Worm (Caenorhabditis elegans): ENCODE measurements around the gene Y57G11C.42.

Y57G11C.42 gene

ce11 chrIV:14793900-14794624 is 65.7 kb downstream of the Y57G11C.42 start (continued):
- TF ChIP-seq F37D6.2 (tag; optimal IDR thresholded peaks at IDR 0.05) (peak; percentile 52), arid-1 (GFP tag; conservative IDR thresholded peaks at IDR 0.05) (0 out of 2 replicates have a peak, but pooled peaks have one; percentile 7), nhr-41 (GFP tag; IDR thresholded peaks at IDR 0.05) (no peak), spr-1 (tag; optimal IDR thresholded peaks at IDR 0.05) (no peak), rbr-2 (tag; optimal IDR thresholded peaks at IDR 0.05) (peak; percentile 60), mxl-2 (GFP tag; conservative IDR thresholded peaks at IDR 0.05) (no peak), unc-62 (GFP tag; optimal IDR thresholded peaks at IDR 0.05 in 1 of 2) (peak in 1 of 2 experiments; percentile 69), unc-62 (tag; optimal IDR thresholded peaks at IDR 0.05) (no peak), egl-43 (GFP tag; IDR thresholded peaks at IDR 0.05) (0 out of 2 replicates have a peak, but pooled peaks have one; percentile 15), mdl-1 (tag; optimal IDR thresholded peaks at IDR 0.05) (peak; percentile 61 to 88), skn-1 (tag; optimal IDR thresholded peaks at IDR 0.05) (no peak), ceh-28 (tag; optimal IDR thresholded peaks at IDR 0.05) (peak; percentile 70), hlh-30 (tag; optimal IDR thresholded peaks at IDR 0.05; ENCODE audit: insufficient read depth) (peak; percentile 94), snpc-4 (tag; optimal IDR thresholded peaks at IDR 0.05) (no peak), mes-2 (tag; optimal IDR thresholded peaks at IDR 0.05; ENCODE audit: poor library complexity, severe bottlenecking) (peak; percentile 74), lin-13 (GFP tag; optimal IDR thresholded peaks at IDR 0.05) (no peak), daf-8 (GFP tag; IDR thresholded peaks at IDR 0.05) (no peak), madf-5 (GFP tag; IDR thresholded peaks at IDR 0.05) (no peak), ztf-7 (tag; optimal IDR thresholded peaks at IDR 0.05) (no peak), dmd-8 (GFP tag; IDR thresholded peaks at IDR 0.05) (no peak), egl-27 (tag; optimal IDR thresholded peaks at IDR 0.05) (no peak), unc-130 (GFP tag; optimal IDR thresholded peaks at IDR 0.05) (no peak), T26A8.4 (GFP tag; IDR thresholded peaks at IDR 0.05) (0 out of 2 replicates have a peak, but pooled peaks have one; percentile 7), zip-11 (GFP tag; IDR thresholded peaks at IDR 0.05) (no peak)

All from whole organism, L4 larva.